Worm (Caenorhabditis elegans) whole organism, L2 larva: ENCODE measurements around the gene F46B6.6.
A peak's percentile ranks its signal among the peaks of the same experiment; 100 is the strongest.

Source experiments
- C34F6.9 ChIP-seq: fragments of 150-350 bp; optimal IDR thresholded peaks from 2 replicates; lab custom pipeline; 2014; ENCODE audit warnings: missing biosample characterization, missing genetic modification characterization
- Y55F3AM.14 ChIP-seq: fragments of 200-800 bp; sonication (Bioruptor generic); optimal IDR thresholded peaks from 2 replicates; lab custom pipeline; 2018; ENCODE audit warnings: mild to moderate bottlenecking, missing genetic modification characterization, missing compliant biosample characterization
- ZK546.5 ChIP-seq: sonication (generic microtip); optimal IDR thresholded peaks from 2 replicates; lab custom pipeline; 2017; ENCODE audit warnings: missing biosample characterization, missing genetic modification characterization
- alr-1 ChIP-seq: fragments of 150-350 bp; optimal IDR thresholded peaks from 2 replicates; lab custom pipeline; 2014; ENCODE audit warnings: missing biosample characterization, missing genetic modification characterization
- aly-2 ChIP-seq: fragments of 150-350 bp; optimal IDR thresholded peaks from 2 replicates; lab custom pipeline; 2014; ENCODE audit warnings: missing biosample characterization, missing genetic modification characterization
- ama-1 ChIP-seq: fragments of 150-350 bp; optimal IDR thresholded peaks from 2 replicates; lab custom pipeline; 2018; ENCODE audit warnings: inconsistent platforms
- blmp-1 ChIP-seq: sonication (generic microtip); optimal IDR thresholded peaks from 2 replicates; lab custom pipeline; 2017; ENCODE audit warnings: missing genetic modification characterization, mild to moderate bottlenecking, missing compliant biosample characterization, antibody characterized with exemption, moderate library complexity; ENCODE audit not compliant: insufficient read depth
- crh-2 ChIP-seq: sonication (generic microtip); optimal IDR thresholded peaks from 2 replicates; lab custom pipeline; 2017; ENCODE audit warnings: missing biosample characterization, missing genetic modification characterization
- elt-1 ChIP-seq: fragments of 150-350 bp; optimal IDR thresholded peaks from 2 replicates; lab custom pipeline; 2014; ENCODE audit warnings: missing biosample characterization, missing genetic modification characterization
- elt-3 ChIP-seq: sonication (generic microtip); optimal IDR thresholded peaks from 2 replicates; lab custom pipeline; 2017; ENCODE audit warnings: missing biosample characterization, missing genetic modification characterization
- fos-1 ChIP-seq: fragments of 150-350 bp; optimal IDR thresholded peaks from 2 replicates; lab custom pipeline; 2014; ENCODE audit warnings: missing biosample characterization, missing genetic modification characterization
- lin-39 ChIP-seq: fragments of 150-350 bp; optimal IDR thresholded peaks from 2 replicates; lab custom pipeline; 2014; ENCODE audit warnings: missing biosample characterization, missing genetic modification reagents, missing genetic modification characterization
- lsy-2 ChIP-seq, 2 experiments: fragments of 150-350 bp in 1 of 2; sonication (generic microtip) in 1 of 2; optimal IDR thresholded peaks; 2 replicates each; lab custom pipeline; 2014 to 2017; ENCODE audit warnings: missing biosample characterization in 2 of 2, missing genetic modification characterization in 2 of 2
- nhr-12 ChIP-seq: fragments of 150-350 bp; optimal IDR thresholded peaks from 2 replicates; lab custom pipeline; 2014; ENCODE audit warnings: missing biosample characterization, missing genetic modification characterization
- nhr-23 ChIP-seq: fragments of 150-350 bp; optimal IDR thresholded peaks from 2 replicates; lab custom pipeline; 2014; ENCODE audit warnings: missing biosample characterization, missing genetic modification reagents, missing genetic modification characterization
- nhr-6 ChIP-seq: fragments of 150-350 bp; optimal IDR thresholded peaks from 2 replicates; lab custom pipeline; 2014; ENCODE audit warnings: missing biosample characterization, missing genetic modification characterization
- sem-4 ChIP-seq: fragments of 150-350 bp; optimal IDR thresholded peaks from 2 replicates; lab custom pipeline; 2014; ENCODE audit warnings: missing biosample characterization, missing genetic modification reagents, missing genetic modification characterization
- sma-3 ChIP-seq: sonication (generic microtip); optimal IDR thresholded peaks from 2 replicates; lab custom pipeline; 2016; ENCODE audit warnings: missing genetic modification reagents, missing genetic modification characterization, missing compliant biosample characterization
- sma-9 ChIP-seq, 2 experiments: fragments of 150-350 bp in 1 of 2; sonication (generic microtip) in 1 of 2; optimal IDR thresholded peaks; 2 replicates each; lab custom pipeline; 2014 to 2016; ENCODE audit warnings: missing genetic modification characterization in 2 of 2, mild to moderate bottlenecking in 1 of 2, missing biosample characterization in 1 of 2, missing compliant biosample characterization in 1 of 2, missing genetic modification reagents in 1 of 2, moderate library complexity in 1 of 2
- unc-62 ChIP-seq: fragments of 150-350 bp; optimal IDR thresholded peaks from 2 replicates; lab custom pipeline; 2014; ENCODE audit warnings: missing biosample characterization, missing genetic modification reagents, missing genetic modification characterization

Gene F46B6.6

ce11 chrV:9739402-9739801 is 47.3 kb downstream of the F46B6.6 start, which contains the start of gene marc-1:
Gene marc-1, plus strand, starts transcription at chrV:9739702.
- TF ChIP-seq nhr-23 (tag; lab: Kevin White, UChicago) (no peak), elt-3 (tag; lab: Kevin White, UChicago) (no peak), sma-9 (GFP tag; optimal IDR thresholded peaks at IDR 0.05; lab: Kevin White, UChicago) (no peak), sma-9 (tag; optimal IDR thresholded peaks at IDR 0.05; lab: Kevin White, UChicago) (no peak), nhr-12 (tag; lab: Kevin White, UChicago) (no peak), sma-3 (GFP tag; lab: Kevin White, UChicago) (no peak), lin-39 (tag; lab: Kevin White, UChicago) (no peak), unc-62 (GFP tag; lab: Kevin White, UChicago) (no peak), elt-1 (tag; lab: Kevin White, UChicago) (no peak)

ce11 chrV:9738077-9738705 is 48.5 kb downstream of the F46B6.6 start:
- TF ChIP-seq crh-2 (peak; percentile 18), elt-3 (tag; lab: Kevin White, UChicago) (no peak), sma-9 (GFP tag; optimal IDR thresholded peaks at IDR 0.05; lab: Kevin White, UChicago) (peak; percentile 24), sma-9 (tag; optimal IDR thresholded peaks at IDR 0.05; lab: Kevin White, UChicago) (no peak), fos-1 (tag; lab: Kevin White, UChicago) (peak; percentile 71)

ce11 chrV:9737287-9737686 is 49.4 kb downstream of the F46B6.6 start, which contains the start of gene aqp-4:
Gene aqp-4, plus strand, starts transcription at chrV:9737556.
- peak; percentile 78 for TF ChIP-seq fos-1 (tag; lab: Kevin White, UChicago)
- no peak for TF ChIP-seq sma-3 (GFP tag; lab: Kevin White, UChicago)
- peak; percentile 25 for TF ChIP-seq crh-2
- TF ChIP-seq blmp-1 (tag; lab: Kevin White, UChicago), result no peak
- TF ChIP-seq, all 48 proteins: peak for 2

ce11 chrV:9733920-9734454 is 52.7 kb downstream of the F46B6.6 start, which contains the start of gene cal-7:
Gene cal-7, plus strand, starts transcription at chrV:9734103.
- TF ChIP-seq Y55F3AM.14 (GFP tag; lab: Kevin White, UChicago), result no peak
- peak; percentile 24 for TF ChIP-seq sma-3 (GFP tag; lab: Kevin White, UChicago)
- no peak for TF ChIP-seq nhr-23 (tag; lab: Kevin White, UChicago)
- TF ChIP-seq lsy-2 (tag; optimal IDR thresholded peaks at IDR 0.05; lab: Kevin White, UChicago), result peak in 1 of 2 experiments; percentile 30
- no peak for TF ChIP-seq C34F6.9 (tag; lab: Kevin White, UChicago)
- TF ChIP-seq ama-1 (lab: Kevin White, UChicago), result no peak
- TF ChIP-seq nhr-6 (tag; lab: Kevin White, UChicago), result no peak
- no peak for TF ChIP-seq aly-2 (tag; lab: Kevin White, UChicago)
- no peak for TF ChIP-seq fos-1 (tag; lab: Kevin White, UChicago)
- no peak for TF ChIP-seq unc-62 (GFP tag; lab: Kevin White, UChicago)
- TF ChIP-seq alr-1, result no peak
- TF ChIP-seq sma-9 (GFP tag; optimal IDR thresholded peaks at IDR 0.05; lab: Kevin White, UChicago), result no peak
- no peak for TF ChIP-seq sma-9 (tag; optimal IDR thresholded peaks at IDR 0.05; lab: Kevin White, UChicago)
- no peak for TF ChIP-seq sem-4
- TF ChIP-seq ZK546.5, result no peak
